Worm (Caenorhabditis elegans) whole organism, young adult: ENCODE results near the gene cima-1.

ENCODE experiments used
- hrde-1 ChIP-seq: sonication (generic microtip); optimal IDR thresholded peaks from 2 replicates; lab custom pipeline; 2016; ENCODE audit warnings: missing genetic modification characterization, mild to moderate bottlenecking, missing compliant biosample characterization, moderate library complexity, missing genotype, missing genetic modification reagents, borderline replicate concordance
- nfya-1 ChIP-seq: sonication (generic microtip); optimal IDR thresholded peaks from 2 replicates; lab custom pipeline; 2017; ENCODE audit warnings: antibody characterized with exemption, missing compliant biosample characterization, missing genetic modification characterization, borderline replicate concordance; ENCODE audit not compliant: insufficient read depth
- pha-4 ChIP-seq: fragments of 150-350 bp; sonication (generic microtip); optimal IDR thresholded peaks from 2 replicates; lab custom pipeline; 2014; ENCODE audit warnings: missing biosample characterization, missing genetic modification reagents, missing genetic modification characterization
- zfh-2 ChIP-seq: fragments of 200-800 bp; sonication (Bioruptor generic); conservative IDR thresholded peaks from 2 replicates; pipeline ENCODE4 v1.3.6; 2022; ENCODE audit warnings: missing genetic modification reagents, missing genetic modification characterization, missing compliant biosample characterization
- ztf-6 ChIP-seq: fragments of 200-800 bp; sonication (Bioruptor generic); IDR thresholded peaks from 2 replicates; pipeline ENCODE4 v1.3.6; 2022; ENCODE audit warnings: missing genetic modification reagents, missing genetic modification characterization, missing compliant biosample characterization

DNA sequence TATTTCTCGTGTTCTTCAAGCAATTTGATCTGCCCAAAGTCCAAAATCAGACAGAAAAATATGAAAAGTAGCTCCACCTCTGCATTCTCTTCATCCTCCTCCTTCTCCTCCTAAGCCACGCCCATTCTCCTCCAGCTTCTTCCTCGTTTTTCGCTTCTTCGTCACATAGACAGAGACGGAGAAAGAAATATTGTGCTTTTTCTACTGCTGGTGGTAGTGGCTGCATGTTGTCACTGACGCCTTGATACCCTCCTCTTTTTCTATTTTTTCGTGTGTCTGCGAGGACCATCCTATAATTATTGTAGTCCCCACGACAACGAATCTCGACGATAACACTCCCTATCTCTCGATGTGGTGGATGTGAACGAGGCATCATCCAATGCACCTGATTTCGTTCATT, 7.3 kb downstream of the cima-1 start, which contains the start of gene C08G9.1:
- no peak for TF ChIP-seq pha-4 (tag; lab: Kevin White, UChicago)
- no peak for TF ChIP-seq nfya-1 (tag; lab: Kevin White, UChicago)
- TF ChIP-seq hrde-1 (tag; lab: Kevin White, UChicago), result no peak
- no peak for TF ChIP-seq ztf-6 (GFP tag; lab: Robert Waterston, UW)
- TF ChIP-seq zfh-2, result no peak
